Worm (Caenorhabditis elegans): ENCODE measurements around the gene F20H11.4.

Gene F20H11.4

ce11 chrIII:6607067-6607466 is 1.4 kb upstream of the F20H11.4 start:
- no peak for TF ChIP-seq unc-62 (GFP tag; optimal IDR thresholded peaks at IDR 0.05)

DNA sequence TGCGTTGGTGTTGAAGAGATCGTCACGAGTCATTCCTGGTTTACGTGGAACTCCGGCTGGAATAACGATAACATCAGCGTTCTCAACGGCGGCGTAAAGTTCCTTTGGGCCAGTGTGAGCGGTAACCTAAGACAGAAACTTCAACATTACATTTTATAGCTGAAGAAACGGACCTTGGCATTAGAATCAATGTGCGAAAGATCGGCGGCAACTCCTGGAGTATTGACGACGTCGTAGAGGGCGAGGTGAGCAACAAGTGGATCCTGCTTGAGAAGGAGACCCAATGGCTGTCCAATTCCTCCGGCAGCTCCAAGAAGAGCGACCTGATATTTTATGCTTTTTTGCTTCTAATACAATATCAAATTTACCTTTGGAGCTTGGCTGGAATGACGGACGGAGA is 776 bp upstream of the F20H11.4 start:
- TF ChIP-seq unc-39 (tag; optimal IDR thresholded peaks at IDR 0.05) (no peak), lsy-2 (tag; optimal IDR thresholded peaks at IDR 0.05) (no peak), ceh-39 (tag; optimal IDR thresholded peaks at IDR 0.05) (no peak), blmp-1 (tag; optimal IDR thresholded peaks at IDR 0.05) (no peak), mep-1 (tag; optimal IDR thresholded peaks at IDR 0.05) (no peak), bed-3 (GFP tag; optimal IDR thresholded peaks at IDR 0.05) (no peak), ceh-83 (GFP tag; optimal IDR thresholded peaks at IDR 0.05) (no peak)

DNA sequence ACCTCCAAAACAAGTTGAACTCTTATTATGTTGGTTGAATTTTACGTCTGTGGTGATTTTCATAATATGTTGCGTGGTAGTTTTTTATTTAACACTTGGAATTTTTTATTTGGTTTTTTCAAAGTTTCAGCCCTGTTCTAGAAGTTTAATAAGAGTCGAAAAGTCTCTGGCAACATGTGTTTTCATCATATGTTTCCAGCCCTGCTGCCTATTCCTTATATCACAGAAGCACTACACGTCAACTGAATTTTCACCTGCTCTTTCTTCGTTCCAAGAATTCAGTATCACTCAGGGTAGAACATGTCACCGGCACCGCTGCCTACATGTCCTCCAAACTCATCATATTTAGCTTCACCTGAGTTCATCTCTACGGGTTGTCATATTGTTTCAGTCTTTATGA is 2.1 kb downstream of the F20H11.4 start, which contains the start of gene srh-40:
srh-40 (plus strand) TSS at position 301 of the 400 bp plus-strand sequence.
- TF ChIP-seq mab-5 (tag; optimal IDR thresholded peaks at IDR 0.05) (no peak), ceh-39 (tag; optimal IDR thresholded peaks at IDR 0.05) (no peak), nhr-28 (tag; optimal IDR thresholded peaks at IDR 0.05) (no peak), lin-13 (tag; optimal IDR thresholded peaks at IDR 0.05) (no peak), mep-1 (tag; optimal IDR thresholded peaks at IDR 0.05) (no peak), ham-2 (GFP tag; optimal IDR thresholded peaks at IDR 0.05) (no peak), elt-1 (tag; optimal IDR thresholded peaks at IDR 0.05; ENCODE audit: borderline replicate concordance, insufficient read depth) (no peak), unc-120 (tag; optimal IDR thresholded peaks at IDR 0.05; ENCODE audit: poor library complexity, severe bottlenecking) (no peak), nhr-12 (tag; optimal IDR thresholded peaks at IDR 0.05) (no peak), nhr-2 (tag; optimal IDR thresholded peaks at IDR 0.05) (no peak), ceh-83 (GFP tag; optimal IDR thresholded peaks at IDR 0.05) (no peak)

ce11 chrIII:6612282-6612681 is 3.9 kb downstream of the F20H11.4 start, which contains the start of gene ctsa-4.2:
Gene ctsa-4.2 (plus strand): TSS chrIII:6612528.
- TF ChIP-seq nhr-12 (tag; optimal IDR thresholded peaks at IDR 0.05): no peak
- TF ChIP-seq flh-1 (GFP tag; optimal IDR thresholded peaks at IDR 0.05): no peak
- no peak for TF ChIP-seq tbx-8 (GFP tag; optimal IDR thresholded peaks at IDR 0.05)
- no peak for TF ChIP-seq ces-1 (GFP tag; optimal IDR thresholded peaks at IDR 0.05)
- TF ChIP-seq elt-1 (tag; optimal IDR thresholded peaks at IDR 0.05; ENCODE audit: borderline replicate concordance, insufficient read depth): no peak
- TF ChIP-seq nhr-237 (tag; optimal IDR thresholded peaks at IDR 0.05): no peak
- TF ChIP-seq lin-32 (GFP tag; optimal IDR thresholded peaks at IDR 0.05): no peak
- TF ChIP-seq nhr-28 (tag; optimal IDR thresholded peaks at IDR 0.05): no peak
- TF ChIP-seq blmp-1 (tag; optimal IDR thresholded peaks at IDR 0.05): no peak
- TF ChIP-seq sem-2 (GFP tag; optimal IDR thresholded peaks at IDR 0.05): no peak
- TF ChIP-seq lin-13 (tag; optimal IDR thresholded peaks at IDR 0.05): no peak
- TF ChIP-seq unc-39 (tag; optimal IDR thresholded peaks at IDR 0.05): no peak
- TF ChIP-seq hlh-1 (tag; optimal IDR thresholded peaks at IDR 0.05): no peak
- TF ChIP-seq ceh-43 (GFP tag; optimal IDR thresholded peaks at IDR 0.05): no peak
- no peak for TF ChIP-seq nhr-76 (tag; optimal IDR thresholded peaks at IDR 0.05)
- no peak for TF ChIP-seq zip-8 (tag; optimal IDR thresholded peaks at IDR 0.05)
- TF ChIP-seq cnd-1 (tag; optimal IDR thresholded peaks at IDR 0.05): no peak
- TF ChIP-seq mls-2 (tag; optimal IDR thresholded peaks at IDR 0.05): no peak

ce11 chrIII:6615064-6615463 is 6.6 kb downstream of the F20H11.4 start, which contains the start of gene cmtr-2:
Gene cmtr-2 (plus strand): TSS chrIII:6615414.
- TF ChIP-seq elt-1 (tag; optimal IDR thresholded peaks at IDR 0.05; ENCODE audit: borderline replicate concordance, insufficient read depth) (no peak), nhr-2 (tag; optimal IDR thresholded peaks at IDR 0.05) (peak; percentile 37), sptf-1 (tag; optimal IDR thresholded peaks at IDR 0.05) (no peak), ceh-39 (tag; optimal IDR thresholded peaks at IDR 0.05) (no peak), mep-1 (tag; optimal IDR thresholded peaks at IDR 0.05) (peak; percentile 44), pha-4 (tag; optimal IDR thresholded peaks at IDR 0.05) (peak; percentile 22), ces-1 (GFP tag; optimal IDR thresholded peaks at IDR 0.05) (peak; percentile 96), lsy-2 (tag; optimal IDR thresholded peaks at IDR 0.05) (peak; percentile 46), nhr-237 (tag; optimal IDR thresholded peaks at IDR 0.05) (no peak), sem-2 (GFP tag; optimal IDR thresholded peaks at IDR 0.05) (no peak), ceh-83 (GFP tag; optimal IDR thresholded peaks at IDR 0.05) (no peak), zip-8 (tag; optimal IDR thresholded peaks at IDR 0.05) (no peak)

DNA sequence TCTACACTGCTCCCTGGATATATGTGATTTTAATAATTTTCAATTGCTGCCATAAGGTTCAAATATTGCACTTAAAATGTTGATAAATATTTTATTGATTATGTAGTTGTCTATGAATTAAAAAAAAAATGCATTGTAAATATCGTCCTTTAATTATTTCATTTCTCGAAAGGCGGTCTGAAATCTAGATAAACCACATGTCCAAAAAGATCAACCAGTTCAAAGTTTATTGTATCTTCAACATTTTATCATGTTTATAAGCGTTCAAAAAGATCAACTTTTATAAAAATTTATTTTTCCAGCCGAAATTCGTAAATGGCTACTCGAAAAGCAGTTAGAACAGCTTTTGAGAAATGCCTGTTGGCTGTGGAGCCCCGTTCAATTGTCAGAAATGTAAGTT is 11.5 kb downstream of the F20H11.4 start, which contains the start of gene C13B9.2:
C13B9.2 (plus strand) TSS at position 301 of the 400 bp plus-strand sequence.
- no peak for TF ChIP-seq zip-8 (tag; optimal IDR thresholded peaks at IDR 0.05)
- TF ChIP-seq snpc-4 (tag; optimal IDR thresholded peaks at IDR 0.05): no peak
- TF ChIP-seq mls-2 (tag; optimal IDR thresholded peaks at IDR 0.05): no peak
- TF ChIP-seq ces-1 (GFP tag; optimal IDR thresholded peaks at IDR 0.05): no peak
- no peak for TF ChIP-seq nhr-2 (tag; optimal IDR thresholded peaks at IDR 0.05)
- TF ChIP-seq sptf-1 (tag; optimal IDR thresholded peaks at IDR 0.05): no peak
- no peak for TF ChIP-seq lin-13 (tag; optimal IDR thresholded peaks at IDR 0.05)
- no peak for TF ChIP-seq sem-2 (GFP tag; optimal IDR thresholded peaks at IDR 0.05)
- no peak for TF ChIP-seq elt-1 (tag; optimal IDR thresholded peaks at IDR 0.05; ENCODE audit: borderline replicate concordance, insufficient read depth)
- TF ChIP-seq mep-1 (tag; optimal IDR thresholded peaks at IDR 0.05): no peak
- TF ChIP-seq nhr-76 (tag; optimal IDR thresholded peaks at IDR 0.05): no peak
- TF ChIP-seq bed-3 (GFP tag; optimal IDR thresholded peaks at IDR 0.05): no peak
- no peak for TF ChIP-seq ztf-11 (tag; optimal IDR thresholded peaks at IDR 0.05)
- no peak for TF ChIP-seq nhr-28 (tag; optimal IDR thresholded peaks at IDR 0.05)
- TF ChIP-seq unc-39 (tag; optimal IDR thresholded peaks at IDR 0.05): no peak
- no peak for TF ChIP-seq ham-2 (GFP tag; optimal IDR thresholded peaks at IDR 0.05)

Data from whole organism, mixed stage, embryonic.